1 fruit fly cellular context compared by ENCODE assay signal in genomic region chrX:1991843-1992242, dm6.
A peak's percentile ranks its signal among the peaks of the same experiment; 100 is the strongest.
TF ChIP-seq lines count a peak whose summit lies in the region.

No protein-coding gene starts in this region.

TF ChIP-seq in whole organism, embryonic, 481 proteins besides CTCF, POLR2A, EP300 and RAD21 (continued from another document and continues in another):
- TF ChIP-seq unpg (GFP tag; optimal IDR thresholded peaks at IDR 0.05; lab: Kevin White, UChicago) (no peak), amos (GFP tag; IDR thresholded peaks at IDR 0.05; lab: Robert Waterston, UW; ENCODE audit: partially characterized antibody) (no peak), Bdp1 (GFP tag; optimal IDR thresholded peaks at IDR 0.05; lab: Kevin White, UChicago) (no peak), seq (GFP tag; IDR thresholded peaks at IDR 0.05; lab: Robert Waterston, UW) (no peak), bcd (GFP tag; optimal IDR thresholded peaks at IDR 0.05; lab: Kevin White, UChicago) (no peak), Sox102F (GFP tag; optimal IDR thresholded peaks at IDR 0.05; lab: Kevin White, UChicago) (no peak), disco-r (GFP tag; optimal IDR thresholded peaks at IDR 0.05; lab: Kevin White, UChicago) (no peak), nerfin-1 (tag; optimal IDR thresholded peaks at IDR 0.05; lab: Kevin White, UChicago) (no peak), lab (GFP tag; optimal IDR thresholded peaks at IDR 0.05; lab: Kevin White, UChicago) (peak; percentile 15), CG18262 (tag; optimal IDR thresholded peaks at IDR 0.05; lab: Kevin White, UChicago) (peak; percentile 3), YL-1 (GFP tag; optimal IDR thresholded peaks at IDR 0.05; lab: Kevin White, UChicago) (no peak), Xrp1 (GFP tag; IDR thresholded peaks at IDR 0.05; lab: Robert Waterston, UW) (no peak), HLH54F (GFP tag; optimal IDR thresholded peaks at IDR 0.05; lab: Kevin White, UChicago) (no peak), CG5180 (GFP tag; optimal IDR thresholded peaks at IDR 0.05; lab: Kevin White, UChicago) (peak; percentile 27), HHEX (GFP tag; optimal IDR thresholded peaks at IDR 0.05; lab: Kevin White, UChicago) (no peak), Mad (GFP tag; optimal IDR thresholded peaks at IDR 0.05; lab: Kevin White, UChicago) (no peak), cwo (GFP tag; optimal IDR thresholded peaks at IDR 0.05; lab: Kevin White, UChicago) (no peak), CG4328 (GFP tag; optimal IDR thresholded peaks at IDR 0.05; lab: Kevin White, UChicago) (no peak), CG2678 (tag; optimal IDR thresholded peaks at IDR 0.05; lab: Kevin White, UChicago) (no peak), trem (tag; optimal IDR thresholded peaks at IDR 0.05; lab: Kevin White, UChicago) (no peak), CG10959 (GFP tag; IDR thresholded peaks at IDR 0.05; lab: Robert Waterston, UW) (no peak), CG33557 (GFP tag; optimal IDR thresholded peaks at IDR 0.05; lab: Kevin White, UChicago) (peak; percentile 18), nmo (GFP tag; optimal IDR thresholded peaks at IDR 0.05; lab: Kevin White, UChicago) (no peak), CG43689 (GFP tag; IDR thresholded peaks at IDR 0.05; lab: Robert Waterston, UW) (no peak), CG13296 (GFP tag; optimal IDR thresholded peaks at IDR 0.05; lab: Kevin White, UChicago) (no peak), Mes4 (GFP tag; optimal IDR thresholded peaks at IDR 0.05; lab: Kevin White, UChicago) (no peak), Atf3 (GFP tag; optimal IDR thresholded peaks at IDR 0.05; lab: Kevin White, UChicago) (no peak), toy (GFP tag; IDR thresholded peaks at IDR 0.05; lab: Robert Waterston, UW) (no peak), Drgx (GFP tag; IDR thresholded peaks at IDR 0.05; lab: Robert Waterston, UW) (peak; percentile 22; the same call in 1 of the 2 replicates), Dref (GFP tag; IDR thresholded peaks at IDR 0.05; lab: Robert Waterston, UW) (no peak), sisA (GFP tag; IDR thresholded peaks at IDR 0.05; lab: Robert Waterston, UW) (no peak), CG4617 (GFP tag; optimal IDR thresholded peaks at IDR 0.05; lab: Kevin White, UChicago; ENCODE audit: borderline replicate concordance) (no peak), CrebB (tag; optimal IDR thresholded peaks at IDR 0.05; lab: Kevin White, UChicago) (no peak), CG2120 (GFP tag; optimal IDR thresholded peaks at IDR 0.05; lab: Kevin White, UChicago) (no peak), caup (GFP tag; optimal IDR thresholded peaks at IDR 0.05; lab: Kevin White, UChicago; ENCODE audit: severe bottlenecking) (no peak), E2f2 (GFP tag; IDR thresholded peaks at IDR 0.05; lab: Robert Waterston, UW) (no peak), ken (GFP tag; IDR thresholded peaks at IDR 0.05; lab: Robert Waterston, UW) (no peak), dimm (GFP tag; IDR thresholded peaks at IDR 0.05; lab: Robert Waterston, UW) (no peak), CG1792 (GFP tag; optimal IDR thresholded peaks at IDR 0.05; lab: Kevin White, UChicago) (no peak), tin (GFP tag; optimal IDR thresholded peaks at IDR 0.05; lab: Kevin White, UChicago) (no peak), Spps (tag; optimal IDR thresholded peaks at IDR 0.05; lab: Kevin White, UChicago) (no peak), CG17568 (GFP tag; optimal IDR thresholded peaks at IDR 0.05; lab: Kevin White, UChicago) (no peak), CG14860 (GFP tag; IDR thresholded peaks at IDR 0.05; lab: Robert Waterston, UW; ENCODE audit: partially characterized antibody) (no peak), CG10543 (GFP tag; optimal IDR thresholded peaks at IDR 0.05; lab: Kevin White, UChicago) (peak; percentile 49), lola (GFP tag; optimal IDR thresholded peaks at IDR 0.05; lab: Kevin White, UChicago) (no peak), Ravus (GFP tag; IDR thresholded peaks at IDR 0.05; lab: Robert Waterston, UW) (no peak), cad (GFP tag; optimal IDR thresholded peaks at IDR 0.05; lab: Kevin White, UChicago) (no peak), CG2202 (tag; optimal IDR thresholded peaks at IDR 0.05; lab: Kevin White, UChicago) (no peak), en (GFP tag; optimal IDR thresholded peaks at IDR 0.05; lab: Kevin White, UChicago) (no peak), tna (GFP tag; IDR thresholded peaks at IDR 0.05; lab: Robert Waterston, UW; ENCODE audit: partially characterized antibody) (no peak), Hr39 (optimal IDR thresholded peaks at IDR 0.05; lab: Kevin White, UChicago) (no peak), CG30020 (tag; optimal IDR thresholded peaks at IDR 0.05; lab: Kevin White, UChicago) (no peak), TFAM (GFP tag; optimal IDR thresholded peaks at IDR 0.05; lab: Kevin White, UChicago) (no peak), Ada2b (GFP tag; IDR thresholded peaks at IDR 0.05; lab: Robert Waterston, UW) (no peak), Lhr (GFP tag; optimal IDR thresholded peaks at IDR 0.05; lab: Kevin White, UChicago) (no peak), NFAT (GFP tag; IDR thresholded peaks at IDR 0.05; lab: Robert Waterston, UW) (no peak), peb (GFP tag; IDR thresholded peaks at IDR 0.05; lab: Robert Waterston, UW) (no peak), grn (GFP tag; optimal IDR thresholded peaks at IDR 0.05; lab: Kevin White, UChicago) (peak; percentile 63), CG3847 (GFP tag; IDR thresholded peaks at IDR 0.05; lab: Robert Waterston, UW) (no peak), Eip74EF (GFP tag; optimal IDR thresholded peaks at IDR 0.05; lab: Kevin White, UChicago) (peak in 1 of 2 experiments; percentile 12), CG8944 (GFP tag; optimal IDR thresholded peaks at IDR 0.05; lab: Kevin White, UChicago) (no peak), Hr51 (GFP tag; optimal IDR thresholded peaks at IDR 0.05; lab: Kevin White, UChicago) (no peak), pb (GFP tag; optimal IDR thresholded peaks at IDR 0.05; lab: Kevin White, UChicago) (no peak), z (GFP tag; IDR thresholded peaks at IDR 0.05; lab: Robert Waterston, UW) (no peak), dan (GFP tag; IDR thresholded peaks at IDR 0.05; lab: Robert Waterston, UW) (no peak), CG3726 (GFP tag; IDR thresholded peaks at IDR 0.05; lab: Robert Waterston, UW) (no peak), CG6175 (GFP tag; IDR thresholded peaks at IDR 0.05; lab: Robert Waterston, UW) (no peak), CG17802 (tag; optimal IDR thresholded peaks at IDR 0.05; lab: Kevin White, UChicago) (no peak), H2.0 (GFP tag; IDR thresholded peaks at IDR 0.05; lab: Robert Waterston, UW) (no peak), ewg (GFP tag; optimal IDR thresholded peaks at IDR 0.05; lab: Kevin White, UChicago) (no peak), CG2875 (GFP tag; optimal IDR thresholded peaks at IDR 0.05; lab: Kevin White, UChicago) (peak; percentile 38), pita (GFP tag; optimal IDR thresholded peaks at IDR 0.05; lab: Kevin White, UChicago) (no peak), kni (GFP tag; optimal IDR thresholded peaks at IDR 0.05; lab: Kevin White, UChicago) (peak; percentile 32), D19B (GFP tag; optimal IDR thresholded peaks at IDR 0.05; lab: Kevin White, UChicago) (no peak), CG3163 (GFP tag; optimal IDR thresholded peaks at IDR 0.05; lab: Kevin White, UChicago) (no peak), CG7928 (GFP tag; optimal IDR thresholded peaks at IDR 0.05; lab: Kevin White, UChicago) (no peak), da (GFP tag; optimal IDR thresholded peaks at IDR 0.05; lab: Kevin White, UChicago) (no peak), klu (GFP tag; IDR thresholded peaks at IDR 0.05; lab: Robert Waterston, UW) (no peak), CG5245 (GFP tag; optimal IDR thresholded peaks at IDR 0.05; lab: Kevin White, UChicago) (no peak), Poxn (GFP tag; IDR thresholded peaks at IDR 0.05; lab: Robert Waterston, UW) (no peak), CG9437 (GFP tag; optimal IDR thresholded peaks at IDR 0.05; lab: Kevin White, UChicago) (no peak), salm (tag; optimal IDR thresholded peaks at IDR 0.05; lab: Kevin White, UChicago) (no peak), CkIIα-i1 (GFP tag; IDR thresholded peaks at IDR 0.05; lab: Robert Waterston, UW) (no peak), CG7786 (GFP tag; optimal IDR thresholded peaks at IDR 0.05; lab: Kevin White, UChicago) (no peak), CG16813 (GFP tag; IDR thresholded peaks at IDR 0.05; lab: Robert Waterston, UW; ENCODE audit: partially characterized antibody) (no peak), CG12219 (GFP tag; optimal IDR thresholded peaks at IDR 0.05; lab: Kevin White, UChicago) (no peak), MBD-R2 (GFP tag; IDR thresholded peaks at IDR 0.05; lab: Robert Waterston, UW) (no peak), ato (GFP tag; IDR thresholded peaks at IDR 0.05; lab: Robert Waterston, UW; ENCODE audit: partially characterized antibody) (0 out of 2 replicates have a peak, but pooled peaks have one; percentile 37), ab (GFP tag; optimal IDR thresholded peaks at IDR 0.05; lab: Kevin White, UChicago) (no peak), fd3F (GFP tag; optimal IDR thresholded peaks at IDR 0.05; lab: Kevin White, UChicago) (no peak), oc (tag; optimal IDR thresholded peaks at IDR 0.05; lab: Kevin White, UChicago) (no peak), Hand (GFP tag; optimal IDR thresholded peaks at IDR 0.05; lab: Kevin White, UChicago) (no peak), hb (GFP tag; IDR thresholded peaks at IDR 0.05; lab: Robert Waterston, UW; ENCODE audit: partially characterized antibody) (no peak), CG10267 (tag; optimal IDR thresholded peaks at IDR 0.05; lab: Kevin White, UChicago) (no peak), onecut (GFP tag; IDR thresholded peaks at IDR 0.05; lab: Robert Waterston, UW) (no peak), NC2α (GFP tag; optimal IDR thresholded peaks at IDR 0.05; lab: Kevin White, UChicago) (no peak), stc (GFP tag; IDR thresholded peaks at IDR 0.05; lab: Robert Waterston, UW) (no peak), Opbp (GFP tag; IDR thresholded peaks at IDR 0.05; lab: Robert Waterston, UW; ENCODE audit: partially characterized antibody) (no peak), Tbp (GFP tag; optimal IDR thresholded peaks at IDR 0.05; lab: Kevin White, UChicago) (no peak), CG10274 (GFP tag; optimal IDR thresholded peaks at IDR 0.05; lab: Kevin White, UChicago) (no peak), gem (tag; optimal IDR thresholded peaks at IDR 0.05; lab: Kevin White, UChicago) (no peak), Scr (GFP tag; IDR thresholded peaks at IDR 0.05; lab: Robert Waterston, UW; ENCODE audit: partially characterized antibody) (0 out of 2 replicates have a peak, but pooled peaks have one; percentile 10), CG3838 (GFP tag; optimal IDR thresholded peaks at IDR 0.05; lab: Kevin White, UChicago) (no peak), CG12299 (tag; optimal IDR thresholded peaks at IDR 0.05; lab: Kevin White, UChicago) (no peak), usp (GFP tag; optimal IDR thresholded peaks at IDR 0.05; lab: Kevin White, UChicago) (no peak), exex (tag; optimal IDR thresholded peaks at IDR 0.05; lab: Kevin White, UChicago) (no peak), pfk (GFP tag; optimal IDR thresholded peaks at IDR 0.05; lab: Kevin White, UChicago) (no peak), CG31441 (GFP tag; IDR thresholded peaks at IDR 0.05; lab: Robert Waterston, UW) (0 out of 2 replicates have a peak, but pooled peaks have one; percentile 12), insv (GFP tag; optimal IDR thresholded peaks at IDR 0.05; lab: Kevin White, UChicago) (no peak), CG14667 (GFP tag; IDR thresholded peaks at IDR 0.05; lab: Robert Waterston, UW) (no peak), Hr78 (GFP tag; optimal IDR thresholded peaks at IDR 0.05; lab: Kevin White, UChicago) (peak in 1 of 2 experiments; percentile 61), CG3995 (GFP tag; optimal IDR thresholded peaks at IDR 0.05; lab: Kevin White, UChicago) (no peak), gcm (GFP tag; optimal IDR thresholded peaks at IDR 0.05; lab: Kevin White, UChicago) (no peak), Fer3 (tag; optimal IDR thresholded peaks at IDR 0.05; lab: Kevin White, UChicago) (no peak), slou (GFP tag; optimal IDR thresholded peaks at IDR 0.05; lab: Kevin White, UChicago) (no peak), CG6254 (GFP tag; optimal IDR thresholded peaks at IDR 0.05; lab: Kevin White, UChicago) (no peak), sna (GFP tag; IDR thresholded peaks at IDR 0.05; lab: Robert Waterston, UW; ENCODE audit: partially characterized antibody) (no peak), CG1529 (GFP tag; optimal IDR thresholded peaks at IDR 0.05; lab: Kevin White, UChicago) (peak; percentile 16), CG1233 (GFP tag; optimal IDR thresholded peaks at IDR 0.05; lab: Kevin White, UChicago) (no peak), fd64A (GFP tag; optimal IDR thresholded peaks at IDR 0.05; lab: Kevin White, UChicago) (peak; percentile 34), CG31388 (GFP tag; optimal IDR thresholded peaks at IDR 0.05; lab: Kevin White, UChicago) (no peak), CG9727 (GFP tag; optimal IDR thresholded peaks at IDR 0.05; lab: Kevin White, UChicago) (no peak), CG8478 (optimal IDR thresholded peaks at IDR 0.05; lab: Kevin White, UChicago) (peak; percentile 62), CG14710 (tag; optimal IDR thresholded peaks at IDR 0.05; lab: Kevin White, UChicago) (no peak), Sox100B (GFP tag; optimal IDR thresholded peaks at IDR 0.05; lab: Kevin White, UChicago) (no peak), D (optimal IDR thresholded peaks at IDR 0.05; lab: Kevin White, UChicago) (no peak), D (GFP tag; optimal IDR thresholded peaks at IDR 0.05; lab: Kevin White, UChicago) (no peak), slp2 (GFP tag; optimal IDR thresholded peaks at IDR 0.05; lab: Kevin White, UChicago) (no peak), B-H1 (GFP tag; IDR thresholded peaks at IDR 0.05; lab: Robert Waterston, UW) (no peak), CG13775 (GFP tag; optimal IDR thresholded peaks at IDR 0.05; lab: Kevin White, UChicago) (no peak), HLH4C (GFP tag; IDR thresholded peaks at IDR 0.05; lab: Robert Waterston, UW; ENCODE audit: partially characterized antibody) (no peak), Antp (GFP tag; optimal IDR thresholded peaks at IDR 0.05; lab: Kevin White, UChicago) (no peak), CG3065 (GFP tag; optimal IDR thresholded peaks at IDR 0.05; lab: Kevin White, UChicago) (no peak), chinmo (GFP tag; IDR thresholded peaks at IDR 0.05; lab: Robert Waterston, UW; ENCODE audit: partially characterized antibody) (0 out of 4 replicates have a peak, but pooled peaks have one; percentile 47), Dip2 (GFP tag; IDR thresholded peaks at IDR 0.05; lab: Robert Waterston, UW) (no peak), CG11085 (GFP tag; IDR thresholded peaks at IDR 0.05; lab: Robert Waterston, UW) (no peak), CG6654 (GFP tag; optimal IDR thresholded peaks at IDR 0.05; lab: Kevin White, UChicago) (no peak), CG30431 (GFP tag; optimal IDR thresholded peaks at IDR 0.05; lab: Kevin White, UChicago) (no peak)
